Worm (Caenorhabditis elegans) whole organism, L4/young adult: ENCODE measurements around the gene F29B9.1.

Experiments used
- dao-5 ChIP-seq: sonication (generic microtip); optimal IDR thresholded peaks from 2 replicates; lab custom pipeline; 2016; ENCODE audit warnings: missing genotype, missing genetic modification characterization, moderate library complexity, missing compliant biosample characterization
- him-1 ChIP-seq: sonication (generic microtip); optimal IDR thresholded peaks from 2 replicates; lab custom pipeline; 2016; ENCODE audit warnings: missing genotype, missing genetic modification reagents, missing genetic modification characterization, missing compliant biosample characterization

DNA sequence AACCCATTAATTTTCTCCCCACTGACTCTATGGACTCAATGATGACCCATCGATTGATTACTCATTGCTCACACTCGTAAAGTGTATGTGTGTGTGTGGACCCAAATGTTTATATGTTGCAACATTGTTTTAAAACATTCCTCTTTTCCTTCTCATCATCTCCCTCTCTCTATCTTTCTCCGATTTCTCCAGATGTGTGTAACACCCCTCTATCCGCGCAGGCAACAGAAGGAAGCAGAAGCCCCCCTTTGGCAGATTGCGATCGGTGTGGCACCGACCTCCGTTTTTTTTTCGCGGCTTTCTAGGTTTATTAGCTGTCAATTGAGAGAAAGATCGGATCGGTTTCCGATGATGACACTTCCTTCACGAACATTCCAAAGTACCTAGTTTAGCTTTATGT is 21.6 kb upstream of the F29B9.1 start:
- TF ChIP-seq him-1 (tag; lab: Kevin White, UChicago) (no peak), dao-5 (tag; lab: Kevin White, UChicago) (no peak)
